Fruit fly (Drosophila melanogaster) whole organism, embryonic: ENCODE data around the gene zetaCOP.

ENCODE experiments used
- ATbp ChIP-seq: fragments of 200-800 bp; sonication (Bioruptor generic); optimal IDR thresholded peaks from 2 replicates; lab custom pipeline; 2017; ENCODE audit warnings: missing biosample characterization, mild to moderate bottlenecking, missing genetic modification characterization, missing genetic modification reagents
- Abd-B ChIP-seq: fragments of 200-800 bp; sonication (Bioruptor generic); optimal IDR thresholded peaks from 2 replicates; lab custom pipeline; 2018; ENCODE audit warnings: missing biosample characterization, mild to moderate bottlenecking, missing genetic modification characterization, moderate library complexity
- Antp ChIP-seq: fragments of 200-800 bp; sonication (Bioruptor generic); optimal IDR thresholded peaks from 3 replicates; lab custom pipeline; 2016; ENCODE audit warnings: missing biosample characterization, missing genetic modification characterization
- Bdp1 ChIP-seq: fragments of 200-800 bp; sonication (Bioruptor generic); optimal IDR thresholded peaks from 3 replicates; lab custom pipeline; 2016; ENCODE audit warnings: missing biosample characterization, missing genetic modification characterization
- CG10565 ChIP-seq: fragments of 200-800 bp; sonication (Bioruptor generic); optimal IDR thresholded peaks from 3 replicates; lab custom pipeline; 2016; ENCODE audit warnings: missing biosample characterization, mild to moderate bottlenecking, missing genetic modification characterization
- CG13624 ChIP-seq: fragments of 200-800 bp; sonication (Bioruptor generic); optimal IDR thresholded peaks from 2 replicates; lab custom pipeline; 2016; ENCODE audit warnings: missing biosample characterization, missing genetic modification characterization
- CG14667 ChIP-seq: fragments of 200-800 bp; sonication (Bioruptor generic); IDR thresholded peaks from 2 replicates; pipeline ENCODE4 v1.3.6; 2022; ENCODE audit warnings: missing biosample characterization, missing genetic modification characterization
- CG15011 ChIP-seq: fragments of 200-800 bp; sonication (Bioruptor generic); optimal IDR thresholded peaks from 3 replicates; lab custom pipeline; 2018; ENCODE audit warnings: missing biosample characterization, mild to moderate bottlenecking, missing genetic modification characterization
- CG1529 ChIP-seq: fragments of 200-800 bp; sonication (Bioruptor generic); optimal IDR thresholded peaks from 3 replicates; lab custom pipeline; 2018; ENCODE audit warnings: missing biosample characterization, missing genetic modification characterization
- CG15601 ChIP-seq: fragments of 200-800 bp; sonication (Bioruptor generic); optimal IDR thresholded peaks from 3 replicates; lab custom pipeline; 2019; ENCODE audit warnings: missing biosample characterization, mild to moderate bottlenecking, missing genetic modification characterization, moderate library complexity
- CG1602 ChIP-seq: fragments of 200-800 bp; sonication (Bioruptor generic); optimal IDR thresholded peaks from 3 replicates; lab custom pipeline; 2016; ENCODE audit warnings: missing biosample characterization, missing genetic modification characterization
- CG17186 ChIP-seq: fragments of 200-800 bp; sonication (Bioruptor generic); optimal IDR thresholded peaks from 3 replicates; lab custom pipeline; 2017; ENCODE audit warnings: missing biosample characterization, missing genetic modification reagents, missing genetic modification characterization
- CG17612 ChIP-seq: fragments of 200-800 bp; sonication (Bioruptor generic); IDR thresholded peaks from 2 replicates; pipeline ENCODE4 v1.3.6; 2022; ENCODE audit warnings: missing biosample characterization, missing genetic modification characterization
- CG17829 ChIP-seq: fragments of 200-800 bp; optimal IDR thresholded peaks from 2 replicates; lab custom pipeline; 2019; ENCODE audit warnings: missing biosample characterization, mild to moderate bottlenecking, missing genetic modification characterization, moderate library complexity
- CG3407 ChIP-seq: fragments of 200-800 bp; sonication (Bioruptor generic); optimal IDR thresholded peaks from 2 replicates; lab custom pipeline; 2018; ENCODE audit warnings: missing biosample characterization, mild to moderate bottlenecking, missing genetic modification characterization
- CG34376 ChIP-seq: fragments of 200-800 bp; sonication (Bioruptor generic); optimal IDR thresholded peaks from 2 replicates; lab custom pipeline; 2018; ENCODE audit warnings: missing biosample characterization, mild to moderate bottlenecking, missing genetic modification characterization
- CG4617 ChIP-seq: fragments of 200-800 bp; sonication (Bioruptor generic); optimal IDR thresholded peaks from 3 replicates; lab custom pipeline; 2016; ENCODE audit warnings: missing biosample characterization, missing genetic modification characterization, borderline replicate concordance
- CG6791 ChIP-seq: fragments of 200-800 bp; sonication (Bioruptor generic); IDR thresholded peaks from 3 replicates; pipeline ENCODE4 v1.3.6; 2022; ENCODE audit warnings: missing biosample characterization, missing genetic modification characterization; ENCODE audit not compliant: partially characterized antibody
- CG6854 ChIP-seq: fragments of 200-800 bp; sonication (Bioruptor generic); optimal IDR thresholded peaks from 3 replicates; lab custom pipeline; 2017; ENCODE audit warnings: missing biosample characterization, mild to moderate bottlenecking, missing genetic modification characterization
- CG7745 ChIP-seq: fragments of 200-800 bp; sonication (Bioruptor generic); optimal IDR thresholded peaks from 2 replicates; lab custom pipeline; 2018; ENCODE audit warnings: missing biosample characterization, mild to moderate bottlenecking, missing genetic modification characterization, moderate library complexity
- CG8388 ChIP-seq: fragments of 200-800 bp; sonication (Bioruptor generic); optimal IDR thresholded peaks from 2 replicates; lab custom pipeline; 2019; ENCODE audit warnings: missing biosample characterization, mild to moderate bottlenecking, missing genetic modification characterization, moderate library complexity
- CG8924 ChIP-seq: fragments of 200-800 bp; optimal IDR thresholded peaks from 3 replicates; lab custom pipeline; 2019; ENCODE audit warnings: missing biosample characterization, mild to moderate bottlenecking, missing genetic modification characterization, moderate library complexity
- CG9797 ChIP-seq: fragments of 200-800 bp; sonication (Bioruptor generic); optimal IDR thresholded peaks from 3 replicates; lab custom pipeline; 2018; ENCODE audit warnings: missing biosample characterization, mild to moderate bottlenecking, missing genetic modification characterization
- Deaf1 ChIP-seq: fragments of 200-800 bp; optimal IDR thresholded peaks from 3 replicates; lab custom pipeline; 2019; ENCODE audit warnings: missing biosample characterization, mild to moderate bottlenecking, missing genetic modification characterization, moderate library complexity
- Ets97D ChIP-seq: fragments of 200-800 bp; sonication (Bioruptor generic); optimal IDR thresholded peaks from 3 replicates; lab custom pipeline; 2016; ENCODE audit warnings: missing biosample characterization, missing genetic modification characterization
- Gug ChIP-seq: fragments of 200-800 bp; sonication (Bioruptor generic); IDR thresholded peaks from 4 replicates; pipeline ENCODE4 v1.3.6; 2022; ENCODE audit warnings: missing biosample characterization, missing genetic modification characterization
- H2.0 ChIP-seq: fragments of 200-800 bp; sonication (Bioruptor generic); IDR thresholded peaks from 2 replicates; pipeline ENCODE4 v1.3.6; 2022; ENCODE audit warnings: missing biosample characterization, missing genetic modification characterization
- Hr39 ChIP-seq: fragments of >200 bp; optimal IDR thresholded peaks from 2 replicates; lab custom pipeline; 2017
- MESR4 ChIP-seq: fragments of 200-800 bp; sonication (Bioruptor generic); optimal IDR thresholded peaks from 2 replicates; lab custom pipeline; 2018; ENCODE audit warnings: missing biosample characterization, mild to moderate bottlenecking, missing genetic modification characterization, moderate library complexity
- Nf-YA ChIP-seq: fragments of 200-800 bp; sonication (Bioruptor generic); IDR thresholded peaks from 2 replicates; pipeline ENCODE4 v1.3.6; 2022; ENCODE audit warnings: missing biosample characterization, missing genetic modification characterization
- NfI ChIP-seq: fragments of 200-800 bp; sonication (Bioruptor generic); optimal IDR thresholded peaks from 3 replicates; lab custom pipeline; 2018; ENCODE audit warnings: missing biosample characterization, mild to moderate bottlenecking, missing genetic modification characterization, moderate library complexity
- Ptx1 ChIP-seq: fragments of 200-800 bp; sonication (Bioruptor generic); IDR thresholded peaks from 2 replicates; pipeline ENCODE4 v1.3.6; 2022; ENCODE audit warnings: missing biosample characterization, missing genetic modification characterization
- Ssrp ChIP-seq: fragments of 200-800 bp; sonication (Bioruptor generic); optimal IDR thresholded peaks from 2 replicates; lab custom pipeline; 2018; ENCODE audit warnings: missing biosample characterization, mild to moderate bottlenecking, missing genetic modification characterization, moderate library complexity
- bbx ChIP-seq: fragments of 200-800 bp; sonication (Bioruptor generic); IDR thresholded peaks from 2 replicates; pipeline ENCODE4 v1.3.6; 2022; ENCODE audit warnings: missing biosample characterization, missing genetic modification characterization; ENCODE audit not compliant: partially characterized antibody
- danr ChIP-seq: fragments of 200-800 bp; sonication (Bioruptor generic); IDR thresholded peaks from 2 replicates; pipeline ENCODE4 v1.3.6; 2022; ENCODE audit warnings: missing biosample characterization, missing genetic modification characterization
- emc ChIP-seq: fragments of 200-800 bp; sonication (Bioruptor generic); optimal IDR thresholded peaks from 2 replicates; lab custom pipeline; 2016; ENCODE audit warnings: missing biosample characterization, missing genetic modification characterization
- fu2 ChIP-seq: fragments of 200-800 bp; sonication (Bioruptor generic); optimal IDR thresholded peaks from 2 replicates; lab custom pipeline; 2016; ENCODE audit warnings: missing biosample characterization, missing genetic modification characterization
- h ChIP-seq: fragments of >200 bp; optimal IDR thresholded peaks from 2 replicates; lab custom pipeline; 2017
- jumu ChIP-seq: fragments of 200-800 bp; sonication (Bioruptor generic); optimal IDR thresholded peaks from 3 replicates; lab custom pipeline; 2016; ENCODE audit warnings: missing biosample characterization, missing genetic modification characterization
- luna ChIP-seq: fragments of 200-800 bp; sonication (Bioruptor generic); optimal IDR thresholded peaks from 2 replicates; lab custom pipeline; 2016; ENCODE audit warnings: missing biosample characterization, missing genetic modification characterization
- nerfin-2 ChIP-seq: fragments of 200-800 bp; sonication (Bioruptor generic); IDR thresholded peaks from 2 replicates; pipeline ENCODE4 v1.3.6; 2022; ENCODE audit warnings: missing biosample characterization, missing genetic modification characterization; ENCODE audit not compliant: partially characterized antibody
- prd ChIP-seq, 3 experiments: fragments of >200 bp in 2 of 3; fragments of 200-800 bp in 1 of 3; sonication (Bioruptor generic) in 1 of 3; optimal IDR thresholded peaks in 2 of 3; IDR thresholded peaks in 1 of 3; 2 replicates in 2 of 3; 3 replicates in 1 of 3; pipeline versions ENCODE4 v1.3.6 to Lab custom; 2017 to 2022; ENCODE audit warnings: missing biosample characterization in 1 of 3, missing genetic modification characterization in 1 of 3
- sens-2 ChIP-seq: fragments of 200-800 bp; sonication (Bioruptor generic); IDR thresholded peaks from 2 replicates; pipeline ENCODE4 v1.3.6; 2022; ENCODE audit warnings: missing biosample characterization, missing genetic modification characterization
- slbo ChIP-seq: fragments of 200-800 bp; sonication (Bioruptor generic); IDR thresholded peaks from 2 replicates; pipeline ENCODE4 v1.3.6; 2022; ENCODE audit warnings: missing biosample characterization, missing genetic modification characterization
- so ChIP-seq: fragments of 200-800 bp; sonication (Bioruptor generic); IDR thresholded peaks from 3 replicates; pipeline ENCODE4 v1.3.6; 2022; ENCODE audit warnings: missing biosample characterization, missing genetic modification characterization
- sqz ChIP-seq: fragments of 200-800 bp; sonication (Bioruptor generic); optimal IDR thresholded peaks from 3 replicates; lab custom pipeline; 2018; ENCODE audit warnings: missing biosample characterization, mild to moderate bottlenecking, missing genetic modification characterization
- tap ChIP-seq: fragments of 200-800 bp; optimal IDR thresholded peaks from 3 replicates; lab custom pipeline; 2019; ENCODE audit warnings: missing biosample characterization, mild to moderate bottlenecking, missing genetic modification characterization, moderate library complexity
- tin ChIP-seq: fragments of 200-800 bp; sonication (Bioruptor generic); optimal IDR thresholded peaks from 3 replicates; lab custom pipeline; 2016; ENCODE audit warnings: missing biosample characterization, missing genetic modification characterization
- tup ChIP-seq: fragments of 200-800 bp; sonication (Bioruptor generic); optimal IDR thresholded peaks from 2 replicates; lab custom pipeline; 2016; ENCODE audit warnings: missing biosample characterization, mild to moderate bottlenecking, missing genetic modification characterization, moderate library complexity
- unpg ChIP-seq: fragments of 200-800 bp; sonication (Bioruptor generic); optimal IDR thresholded peaks from 3 replicates; lab custom pipeline; 2018; ENCODE audit warnings: missing biosample characterization, mild to moderate bottlenecking, missing genetic modification characterization, moderate library complexity
- wek ChIP-seq: fragments of 200-800 bp; sonication (Bioruptor generic); optimal IDR thresholded peaks from 3 replicates; lab custom pipeline; 2018; ENCODE audit warnings: missing biosample characterization, mild to moderate bottlenecking, missing genetic modification characterization, moderate library complexity

zetaCOP gene

DNA sequence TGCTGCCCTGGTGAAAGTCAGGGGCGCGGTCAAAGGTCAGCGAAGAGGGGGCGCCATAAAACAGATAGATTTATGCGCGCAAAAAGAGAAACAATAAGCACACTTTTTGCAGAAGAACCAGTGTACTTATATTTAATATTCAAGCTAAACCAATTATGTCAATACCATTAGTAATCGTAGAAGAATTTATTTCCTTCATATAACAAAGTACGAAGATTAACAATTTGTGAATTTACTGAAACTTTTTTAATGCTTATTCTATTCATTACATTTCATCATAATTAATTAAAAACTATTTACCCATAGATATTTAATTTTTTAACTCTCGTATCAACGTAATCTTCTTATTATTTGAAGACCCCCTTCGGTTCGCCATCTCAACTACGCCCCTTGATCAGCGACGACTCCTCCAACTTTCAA, 31.3 kb downstream of the zetaCOP start (continued):
- TF ChIP-seq CG1602 (GFP tag; lab: Kevin White, UChicago), result peak; percentile 66
- peak; percentile 74 for TF ChIP-seq ATbp (GFP tag; lab: Kevin White, UChicago)
- TF ChIP-seq CG8924, result peak; percentile 69
- TF ChIP-seq CG17829 (tag; lab: Kevin White, UChicago), result peak; percentile 78
- TF ChIP-seq MESR4 (GFP tag; lab: Kevin White, UChicago), result no peak
- no peak for TF ChIP-seq CG34376 (GFP tag; lab: Kevin White, UChicago)
- TF ChIP-seq luna (GFP tag; lab: Kevin White, UChicago), result no peak
- no peak for TF ChIP-seq nerfin-2 (GFP tag; lab: Robert Waterston, UW)
- TF ChIP-seq Nf-YA, result no peak
- peak; percentile 78 for TF ChIP-seq CG15601 (tag; lab: Kevin White, UChicago)
- no peak for TF ChIP-seq Hr39
- TF ChIP-seq H2.0 (GFP tag; lab: Robert Waterston, UW), result no peak
- no peak for TF ChIP-seq jumu
- no peak for TF ChIP-seq fu2 (GFP tag; lab: Kevin White, UChicago)
- TF ChIP-seq CG3407 (GFP tag; lab: Kevin White, UChicago), result peak; percentile 63
- TF ChIP-seq Ptx1 (GFP tag; lab: Robert Waterston, UW), result peak; percentile 53
- peak; percentile 33 for TF ChIP-seq unpg (GFP tag; lab: Kevin White, UChicago)
- TF ChIP-seq CG13624 (GFP tag; lab: Kevin White, UChicago), result no peak
- no peak for TF ChIP-seq emc (GFP tag; lab: Kevin White, UChicago)
- peak; percentile 74 for TF ChIP-seq tin
- no peak for TF ChIP-seq CG7745 (tag; lab: Kevin White, UChicago)
- TF ChIP-seq so (GFP tag; lab: Robert Waterston, UW), result no peak; the same call in 2 of the 3 replicates
- no peak for TF ChIP-seq wek
- no peak for TF ChIP-seq CG10565 (GFP tag; lab: Kevin White, UChicago)
- TF ChIP-seq CG4617 (GFP tag; lab: Kevin White, UChicago), result no peak
- TF ChIP-seq CG17612, result no peak
- TF ChIP-seq Ets97D, result no peak
- peak; percentile 40; the same call in 2 of the 4 replicates for TF ChIP-seq Gug
- peak; percentile 1 for TF ChIP-seq Antp (GFP tag; lab: Kevin White, UChicago)
- TF ChIP-seq tap, result peak; percentile 49
- peak; percentile 15 for TF ChIP-seq NfI
- TF ChIP-seq sqz, result no peak
- no peak for TF ChIP-seq CG17186
- TF ChIP-seq bbx (GFP tag; lab: Robert Waterston, UW), result no peak
- no peak for TF ChIP-seq h (lab: Kevin White, UChicago)
- peak; percentile 6; the same call in 1 of the 2 replicates for TF ChIP-seq sens-2 (GFP tag; lab: Robert Waterston, UW)
- no peak for TF ChIP-seq CG6791 (GFP tag; lab: Robert Waterston, UW)
- peak; percentile 82 for TF ChIP-seq Ssrp (tag; lab: Kevin White, UChicago)
- peak; percentile 65 for TF ChIP-seq CG1529 (GFP tag; lab: Kevin White, UChicago)
- TF ChIP-seq Bdp1 (GFP tag; lab: Kevin White, UChicago), result no peak
- TF ChIP-seq prd (optimal IDR thresholded peaks at IDR 0.05; lab: Kevin White, UChicago), result no peak
- TF ChIP-seq prd (GFP tag; IDR thresholded peaks at IDR 0.05; lab: Robert Waterston, UW), result peak; percentile 68; the same call in 2 of the 3 replicates
- TF ChIP-seq Deaf1, result no peak
- no peak for TF ChIP-seq slbo (GFP tag; lab: Robert Waterston, UW)
- TF ChIP-seq CG15011 (GFP tag; lab: Kevin White, UChicago), result no peak
- TF ChIP-seq Abd-B, result peak; percentile 54
- TF ChIP-seq tup (GFP tag; lab: Kevin White, UChicago), result no peak
- no peak for TF ChIP-seq CG9797 (GFP tag; lab: Kevin White, UChicago)
- TF ChIP-seq CG6854, result no peak
- TF ChIP-seq CG14667 (GFP tag; lab: Robert Waterston, UW), result 0 out of 2 replicates have a peak, but pooled peaks have one; percentile 40
- peak; percentile 47; the same call in 1 of the 2 replicates for TF ChIP-seq danr
- TF ChIP-seq CG8388 (GFP tag; lab: Kevin White, UChicago), result peak; percentile 78
